Worm (Caenorhabditis elegans) whole organism, late embryonic: Measurements from ENCODE around the gene nhr-283.

Experiments
- C38D4.7 ChIP-seq: fragments of 200-800 bp; sonication (Bioruptor generic); optimal IDR thresholded peaks from 2 replicates; lab custom pipeline; 2018; ENCODE audit warnings: mild to moderate bottlenecking, missing genetic modification characterization, moderate library complexity, missing compliant biosample characterization
- T23F11.4 ChIP-seq: fragments of 200-800 bp; sonication (Bioruptor generic); optimal IDR thresholded peaks from 2 replicates; lab custom pipeline; 2018; ENCODE audit warnings: mild to moderate bottlenecking, missing genetic modification characterization, missing compliant biosample characterization
- ceh-6 ChIP-seq: fragments of 200-800 bp; sonication (Bioruptor generic); optimal IDR thresholded peaks from 2 replicates; lab custom pipeline; 2018; ENCODE audit warnings: mild to moderate bottlenecking, missing genetic modification characterization, missing compliant biosample characterization
- hlh-15 ChIP-seq: sonication (generic microtip); optimal IDR thresholded peaks from 2 replicates; lab custom pipeline; 2016; ENCODE audit warnings: missing genetic modification characterization, missing compliant biosample characterization
- madf-2 ChIP-seq: sonication (generic microtip); optimal IDR thresholded peaks from 2 replicates; lab custom pipeline; 2017; ENCODE audit warnings: missing genetic modification characterization, missing compliant biosample characterization
- nfya-1 ChIP-seq: sonication (generic microtip); optimal IDR thresholded peaks from 2 replicates; lab custom pipeline; 2017; ENCODE audit warnings: missing genetic modification characterization, mild to moderate bottlenecking, missing compliant biosample characterization, antibody characterized with exemption, moderate library complexity
- sox-4 ChIP-seq: sonication (generic microtip); optimal IDR thresholded peaks from 2 replicates; lab custom pipeline; 2017; ENCODE audit warnings: mild to moderate bottlenecking, missing genetic modification characterization, inconsistent platforms, missing compliant biosample characterization
- tbx-2 ChIP-seq: sonication (generic microtip); optimal IDR thresholded peaks from 2 replicates; lab custom pipeline; 2016; ENCODE audit warnings: missing genetic modification characterization, missing compliant biosample characterization
- ztf-16 ChIP-seq: sonication (generic microtip); optimal IDR thresholded peaks from 2 replicates; lab custom pipeline; 2017; ENCODE audit warnings: missing genetic modification characterization, missing compliant biosample characterization

ce11 chrV:15776651-15777050, at the start of gene nhr-283:
- no peak for TF ChIP-seq nfya-1 (tag; lab: Kevin White, UChicago)
- no peak for TF ChIP-seq hlh-15 (tag; lab: Kevin White, UChicago)
- no peak for TF ChIP-seq ceh-6 (GFP tag; lab: Kevin White, UChicago)
- TF ChIP-seq sox-4 = no peak
- no peak for TF ChIP-seq T23F11.4
- no peak for TF ChIP-seq tbx-2
- no peak for TF ChIP-seq madf-2 (tag; lab: Kevin White, UChicago)
- TF ChIP-seq C38D4.7 = no peak
- no peak for TF ChIP-seq ztf-16 (tag; lab: Kevin White, UChicago)
